Worm (Caenorhabditis elegans) whole organism, L3 larva: ENCODE measurements around the gene pals-18.
A peak's percentile ranks its signal among the peaks of the same experiment; 100 is the strongest.
"Not testable (repeated sequence)": the region's sequence is repeated elsewhere in the genome, so short reads cannot be mapped to it uniquely, and the experiment has no call there.

ENCODE experiments used
- R02D3.7 ChIP-seq: fragments of 150-350 bp; optimal IDR thresholded peaks from 2 replicates; lab custom pipeline; 2014; ENCODE audit warnings: missing biosample characterization, missing genetic modification characterization
- ZK546.5 ChIP-seq: sonication (generic microtip); optimal IDR thresholded peaks from 2 replicates; lab custom pipeline; 2017; ENCODE audit warnings: missing biosample characterization, missing genetic modification characterization
- aly-2 ChIP-seq: fragments of 150-350 bp; optimal IDR thresholded peaks from 2 replicates; lab custom pipeline; 2014; ENCODE audit warnings: missing biosample characterization, missing genetic modification characterization
- ama-1 ChIP-seq: fragments of 150-350 bp; optimal IDR thresholded peaks from 2 replicates; lab custom pipeline; 2018
- ceh-28 ChIP-seq: fragments of 150-350 bp; optimal IDR thresholded peaks from 2 replicates; lab custom pipeline; 2014; ENCODE audit warnings: missing biosample characterization, missing genetic modification reagents, missing genetic modification characterization
- ceh-82 ChIP-seq: fragments of 150-350 bp; optimal IDR thresholded peaks from 2 replicates; lab custom pipeline; 2014; ENCODE audit warnings: missing biosample characterization, missing genetic modification characterization
- ceh-9 ChIP-seq: sonication (generic microtip); optimal IDR thresholded peaks from 2 replicates; lab custom pipeline; 2018; ENCODE audit warnings: missing biosample characterization, missing genetic modification characterization
- daf-12 ChIP-seq: fragments of 150-350 bp; optimal IDR thresholded peaks from 2 replicates; lab custom pipeline; 2014; ENCODE audit warnings: missing biosample characterization, missing genetic modification reagents, missing genetic modification characterization
- egl-27 ChIP-seq: sonication (generic microtip); optimal IDR thresholded peaks from 4 replicates; lab custom pipeline; 2017; ENCODE audit warnings: missing biosample characterization, missing genetic modification reagents, missing genetic modification characterization
- egl-5 ChIP-seq: fragments of 150-350 bp; optimal IDR thresholded peaks from 2 replicates; lab custom pipeline; 2017; ENCODE audit warnings: missing biosample characterization, missing genetic modification reagents, missing genetic modification characterization, inconsistent platforms
- elt-1 ChIP-seq: fragments of 150-350 bp; optimal IDR thresholded peaks from 2 replicates; lab custom pipeline; 2014; ENCODE audit warnings: missing biosample characterization, missing genetic modification characterization
- elt-2 ChIP-seq: sonication (generic microtip); optimal IDR thresholded peaks from 2 replicates; lab custom pipeline; 2016; ENCODE audit warnings: missing genetic modification reagents, mild to moderate bottlenecking, missing genetic modification characterization, missing compliant biosample characterization
- elt-3 ChIP-seq, 3 experiments: fragments of 150-350 bp in 1 of 3; sonication (generic microtip) in 2 of 3; optimal IDR thresholded peaks; 2 replicates in 2 of 3; 4 replicates in 1 of 3; lab custom pipeline; 2014 to 2017; ENCODE audit warnings: missing biosample characterization in 3 of 3, missing genetic modification characterization in 3 of 3
- eor-1 ChIP-seq, 2 experiments: fragments of 150-350 bp; optimal IDR thresholded peaks; 2 replicates each; lab custom pipeline; 2014 to 2018; ENCODE audit warnings: missing biosample characterization in 2 of 2, missing genetic modification characterization in 2 of 2
- fkh-10 ChIP-seq: sonication (generic microtip); optimal IDR thresholded peaks from 2 replicates; lab custom pipeline; 2017; ENCODE audit warnings: missing biosample characterization, missing genetic modification reagents, missing genetic modification characterization
- fkh-2 ChIP-seq: fragments of 150-350 bp; optimal IDR thresholded peaks from 2 replicates; lab custom pipeline; 2014; ENCODE audit warnings: missing biosample characterization, missing genetic modification reagents, missing genetic modification characterization
- fos-1 ChIP-seq: fragments of 150-350 bp; optimal IDR thresholded peaks from 2 replicates; lab custom pipeline; 2014; ENCODE audit warnings: missing biosample characterization, missing genetic modification characterization
- jun-1 ChIP-seq: fragments of 150-350 bp; optimal IDR thresholded peaks from 2 replicates; lab custom pipeline; 2014; ENCODE audit warnings: missing biosample characterization, missing genetic modification reagents, missing genetic modification characterization
- lin-15B ChIP-seq: fragments of 150-350 bp; optimal IDR thresholded peaks from 2 replicates; lab custom pipeline; 2014; ENCODE audit warnings: missing biosample characterization, missing genetic modification characterization
- lin-39 ChIP-seq: fragments of 150-350 bp; optimal IDR thresholded peaks from 2 replicates; lab custom pipeline; 2018; ENCODE audit warnings: missing biosample characterization, missing genetic modification reagents, missing genetic modification characterization
- lsy-12 ChIP-seq: sonication (generic microtip); optimal IDR thresholded peaks from 2 replicates; lab custom pipeline; 2016; ENCODE audit warnings: mild to moderate bottlenecking, missing genetic modification characterization, missing compliant biosample characterization
- mml-1 ChIP-seq: fragments of 150-350 bp; sonication (generic microtip); optimal IDR thresholded peaks from 3 replicates; lab custom pipeline; 2014; ENCODE audit warnings: missing biosample characterization, missing genetic modification characterization
- nfya-1 ChIP-seq: sonication (generic microtip); optimal IDR thresholded peaks from 2 replicates; lab custom pipeline; 2017; ENCODE audit warnings: missing genetic modification characterization, mild to moderate bottlenecking, missing compliant biosample characterization, antibody characterized with exemption, moderate library complexity; ENCODE audit not compliant: insufficient read depth
- nhr-11 ChIP-seq: fragments of 150-350 bp; optimal IDR thresholded peaks from 2 replicates; lab custom pipeline; 2014; ENCODE audit warnings: missing biosample characterization, missing genetic modification characterization
- nhr-12 ChIP-seq: fragments of 150-350 bp; optimal IDR thresholded peaks from 2 replicates; lab custom pipeline; 2014; ENCODE audit warnings: missing biosample characterization, missing genetic modification characterization
- nhr-237 ChIP-seq: fragments of 150-350 bp; optimal IDR thresholded peaks from 2 replicates; lab custom pipeline; 2014; ENCODE audit warnings: missing biosample characterization, missing genetic modification characterization
- nhr-25 ChIP-seq: sonication (generic microtip); optimal IDR thresholded peaks from 2 replicates; lab custom pipeline; 2017; ENCODE audit warnings: missing biosample characterization, missing genetic modification characterization
- nhr-43 ChIP-seq: sonication (generic microtip); optimal IDR thresholded peaks from 2 replicates; lab custom pipeline; 2016; ENCODE audit warnings: mild to moderate bottlenecking, missing genetic modification characterization, missing compliant biosample characterization; ENCODE audit not compliant: poor library complexity, severe bottlenecking
- pqm-1 ChIP-seq: fragments of 150-350 bp; optimal IDR thresholded peaks from 2 replicates; lab custom pipeline; 2017; ENCODE audit warnings: missing biosample characterization, missing genetic modification characterization, inconsistent platforms
- sea-2 ChIP-seq: fragments of 150-350 bp; sonication (generic microtip); optimal IDR thresholded peaks from 4 replicates; lab custom pipeline; 2014; ENCODE audit warnings: missing biosample characterization, missing genetic modification reagents, missing genetic modification characterization
- skn-1 ChIP-seq: fragments of 150-350 bp; optimal IDR thresholded peaks from 2 replicates; lab custom pipeline; 2014; ENCODE audit warnings: missing biosample characterization, missing genetic modification characterization
- tbx-2 ChIP-seq: sonication (generic microtip); optimal IDR thresholded peaks from 2 replicates; lab custom pipeline; 2016; ENCODE audit warnings: mild to moderate bottlenecking, missing genetic modification characterization, missing compliant biosample characterization
- unc-39 ChIP-seq: sonication (generic microtip); optimal IDR thresholded peaks from 4 replicates; lab custom pipeline; 2017; ENCODE audit warnings: missing biosample characterization, missing genetic modification characterization
- unc-62 ChIP-seq: fragments of 150-350 bp; sonication (generic microtip); optimal IDR thresholded peaks from 4 replicates; lab custom pipeline; 2014; ENCODE audit warnings: missing biosample characterization, missing genetic modification reagents, missing genetic modification characterization
- zag-1 ChIP-seq: fragments of 150-350 bp; optimal IDR thresholded peaks from 2 replicates; lab custom pipeline; 2014; ENCODE audit warnings: missing biosample characterization, missing genetic modification characterization
- ztf-11 ChIP-seq: fragments of 150-350 bp; optimal IDR thresholded peaks from 2 replicates; lab custom pipeline; 2014; ENCODE audit warnings: missing biosample characterization, missing genetic modification characterization
- ztf-4 ChIP-seq: fragments of 150-350 bp; optimal IDR thresholded peaks from 2 replicates; lab custom pipeline; 2014; ENCODE audit warnings: missing biosample characterization, missing genetic modification characterization

pals-18 gene

DNA sequence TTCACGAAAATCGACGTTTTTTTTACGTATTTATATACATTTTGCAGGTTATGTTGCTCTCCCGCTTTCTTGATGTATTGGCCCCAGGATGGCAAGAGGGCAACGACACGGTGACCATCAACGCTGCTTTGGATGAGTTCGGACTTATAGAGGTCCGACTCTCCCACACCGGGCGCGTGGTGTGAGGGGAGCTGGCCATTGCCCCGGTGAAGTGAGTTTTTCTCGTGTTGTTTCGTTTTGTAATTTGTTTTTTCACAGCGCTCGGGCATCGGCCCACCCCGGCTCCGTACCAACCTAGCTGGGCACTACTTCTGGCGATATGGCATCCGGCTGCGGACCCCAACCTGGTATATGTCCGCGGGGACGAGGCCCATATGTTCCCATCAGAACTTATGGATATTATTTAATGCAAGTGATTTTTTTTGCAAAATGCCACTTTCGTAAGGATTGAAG, 28.8 kb upstream of the pals-18 start, which contains the start of gene Y82E9BR.20:
Y82E9BR.20 (plus strand) TSS at position 51 of the 453 bp plus-strand sequence.
- TF ChIP-seq elt-1 (tag; lab: Kevin White, UChicago) (no peak), ama-1 (lab: Kevin White, UChicago) (no peak), elt-3 (tag; optimal IDR thresholded peaks at IDR 0.05; lab: Kevin White, UChicago) (no peak), ztf-11 (tag; lab: Kevin White, UChicago) (no peak), fos-1 (tag; lab: Kevin White, UChicago) (no peak), nfya-1 (tag; lab: Kevin White, UChicago) (no peak), egl-27 (no peak), daf-12 (tag; lab: Kevin White, UChicago) (no peak), fkh-10 (GFP tag; lab: Kevin White, UChicago) (no peak), ZK546.5 (no peak), unc-62 (GFP tag; lab: Kevin White, UChicago) (no peak), lsy-12 (tag; lab: Kevin White, UChicago) (no peak), nhr-25 (tag; lab: Kevin White, UChicago) (no peak), nhr-43 (no peak), R02D3.7 (tag; lab: Kevin White, UChicago) (no peak)

DNA sequence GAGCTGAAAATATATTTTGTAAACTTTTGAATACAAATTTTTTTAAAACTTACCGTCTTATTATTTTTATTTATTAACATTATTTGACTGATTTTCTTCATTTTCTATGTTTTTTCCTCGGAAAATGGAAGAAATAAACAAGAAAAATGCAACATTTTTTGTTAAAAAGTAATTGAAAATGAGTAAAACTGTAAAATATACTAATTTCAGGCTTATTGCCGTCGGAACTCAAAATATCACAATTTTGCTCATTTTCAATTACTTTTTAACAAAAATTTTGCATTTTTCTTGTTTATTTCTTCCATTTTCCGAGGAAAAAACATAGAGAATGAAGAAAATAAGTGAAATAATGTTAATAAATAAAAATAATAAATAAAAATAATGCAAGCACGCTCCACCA, 27.7 kb upstream of the pals-18 start, which contains the start of gene Y82E9BR.10:
Y82E9BR.10 (minus strand) TSS at position 101 of the 400 bp plus-strand sequence.
- not testable (repeated sequence) for TF ChIP-seq ceh-82 (tag; lab: Kevin White, UChicago); nhr-11 (tag; lab: Kevin White, UChicago); lin-39

DNA sequence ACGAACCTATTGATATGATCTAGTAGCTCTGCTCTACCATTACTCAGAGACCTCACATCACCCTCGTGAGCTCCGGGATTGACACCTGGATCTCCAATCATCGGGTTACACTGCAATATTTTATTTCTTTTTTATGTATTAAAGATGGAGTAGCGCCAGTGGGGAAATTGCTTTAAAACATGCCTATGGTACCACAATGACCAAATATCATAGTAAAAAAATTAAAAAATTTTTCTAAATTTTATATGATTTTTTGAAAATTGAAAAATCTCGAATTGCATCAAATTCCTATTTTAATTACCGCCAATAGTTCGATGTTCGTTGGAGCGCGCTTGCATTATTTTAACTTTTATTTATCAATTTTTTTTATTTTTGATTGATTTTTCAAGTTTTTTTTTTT, 25.3 kb upstream of the pals-18 start, which contains the start of gene pals-40:
pals-40 (minus strand) TSS at position 101 of the 400 bp plus-strand sequence.
- not testable (repeated sequence) for TF ChIP-seq lin-15B; fos-1 (tag; lab: Kevin White, UChicago); ceh-28 (tag; lab: Kevin White, UChicago)
- TF ChIP-seq, all 47 proteins: peak for 0; not testable (repeated sequence) for 47

DNA sequence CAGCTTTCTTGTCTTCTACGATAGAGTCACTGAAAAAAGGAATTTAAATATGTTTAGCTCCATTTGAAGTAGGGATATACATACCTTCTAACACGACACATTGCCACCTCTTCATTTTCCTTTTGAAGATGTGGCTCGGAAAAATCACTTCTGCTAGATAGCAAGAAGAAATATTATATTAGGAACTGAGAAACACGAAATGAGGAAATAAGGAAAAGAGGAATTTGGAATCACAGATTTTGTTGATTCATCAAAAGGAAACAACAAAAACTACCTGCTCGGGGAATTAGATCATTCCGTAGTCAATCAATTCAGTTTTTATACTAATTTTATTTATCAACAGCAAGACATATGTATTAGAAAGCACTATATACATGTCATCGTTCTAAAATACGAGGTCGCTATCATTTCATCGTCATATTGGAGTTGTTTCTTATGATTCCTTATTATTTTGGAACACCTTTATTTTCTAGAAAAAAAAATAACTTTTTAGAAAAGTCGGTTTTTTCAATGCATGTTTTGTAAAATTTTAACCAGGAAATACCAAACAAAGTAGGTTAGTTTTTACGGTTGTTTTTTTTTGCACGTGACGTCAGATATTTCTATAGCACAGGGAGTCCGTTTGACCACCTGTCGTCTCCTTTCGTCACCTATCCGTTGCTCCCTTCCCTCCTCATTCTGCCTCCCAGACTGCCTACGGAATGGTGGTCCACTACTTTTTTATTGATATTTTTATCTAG, 22.5 kb upstream of the pals-18 start, which contains the start of the genes pals-21 and Y82E9BR.6:
pals-21 (minus strand) TSS at position 101 of the 740 bp plus-strand sequence.
Y82E9BR.6 (plus strand) TSS at position 690 of the 740 bp plus-strand sequence.
- TF ChIP-seq egl-5 (tag; lab: Kevin White, UChicago), result no peak
- TF ChIP-seq fkh-2 (tag; lab: Kevin White, UChicago), result no peak
- no peak for TF ChIP-seq nfya-1 (tag; lab: Kevin White, UChicago)
- TF ChIP-seq nhr-12 (tag; lab: Kevin White, UChicago), result no peak
- TF ChIP-seq ztf-4 (tag; lab: Kevin White, UChicago), result no peak
- TF ChIP-seq skn-1 (tag; lab: Kevin White, UChicago), result no peak
- TF ChIP-seq nhr-237 (tag; lab: Kevin White, UChicago), result no peak
- no peak for TF ChIP-seq nhr-25 (tag; lab: Kevin White, UChicago)
- no peak for TF ChIP-seq elt-3 (tag; optimal IDR thresholded peaks at IDR 0.05; lab: Kevin White, UChicago)
- no peak for TF ChIP-seq ceh-28 (tag; lab: Kevin White, UChicago)
- TF ChIP-seq fos-1 (tag; lab: Kevin White, UChicago), result no peak
- no peak for TF ChIP-seq lsy-12 (tag; lab: Kevin White, UChicago)

DNA sequence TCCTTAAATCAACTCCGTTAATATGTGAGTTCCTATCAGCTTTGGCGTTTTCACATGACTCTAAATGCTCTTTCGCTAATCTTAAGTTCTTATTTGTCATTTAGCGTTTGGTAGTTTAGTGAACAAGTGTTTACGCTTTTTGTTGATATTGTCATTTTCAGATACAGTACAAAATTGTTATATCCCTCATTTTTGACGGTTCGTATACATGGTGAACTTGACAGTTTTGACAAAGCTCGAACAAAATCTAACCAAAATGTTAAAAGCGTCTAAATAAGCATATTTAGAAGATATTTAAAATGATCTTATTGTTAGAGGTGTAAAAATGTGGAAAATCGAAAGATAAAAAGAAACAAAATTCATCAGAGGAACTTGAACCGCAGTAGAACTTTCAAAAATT, 19.7 kb upstream of the pals-18 start:
- TF ChIP-seq nhr-43, result no peak
- TF ChIP-seq, all 47 proteins: peak for 0

DNA sequence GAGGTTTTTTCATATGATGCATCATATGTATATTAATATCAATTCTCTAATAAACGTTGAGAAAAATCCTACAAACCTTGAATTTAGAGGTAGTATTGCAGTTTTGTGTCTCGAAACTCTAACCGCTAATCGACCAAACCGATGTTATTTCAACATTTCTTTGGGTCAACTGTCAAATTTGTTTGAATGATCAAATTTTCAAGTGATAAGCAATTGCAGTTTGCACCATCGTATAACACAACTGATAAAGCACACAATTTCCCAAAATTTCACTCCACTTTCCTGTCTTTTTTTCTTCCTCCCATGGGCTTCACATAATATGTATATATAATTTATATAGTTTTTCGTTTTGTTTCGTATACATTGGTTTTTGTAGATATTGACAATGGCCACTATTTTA, 19.1 kb upstream of the pals-18 start, which contains the start of the genes fbxa-138 and Y82E9BR.5:
fbxa-138 (minus strand) TSS at position 161 of the 400 bp plus-strand sequence.
Y82E9BR.5 (plus strand) TSS at position 279 of the 400 bp plus-strand sequence.
- peak; percentile 21 for TF ChIP-seq jun-1 (tag; lab: Kevin White, UChicago)
- peak; percentile 81 for TF ChIP-seq elt-2 (tag; lab: Kevin White, UChicago)
- TF ChIP-seq pqm-1 (tag; lab: Kevin White, UChicago), result peak; percentile 32
- TF ChIP-seq skn-1 (tag; lab: Kevin White, UChicago), result no peak
- no peak for TF ChIP-seq sea-2
- no peak for TF ChIP-seq tbx-2 (tag; lab: Kevin White, UChicago)
- TF ChIP-seq eor-1 (tag; optimal IDR thresholded peaks at IDR 0.05; lab: Kevin White, UChicago), result no peak
- TF ChIP-seq nfya-1 (tag; lab: Kevin White, UChicago), result no peak
- TF ChIP-seq fkh-2 (tag; lab: Kevin White, UChicago), result no peak
- TF ChIP-seq nhr-237 (tag; lab: Kevin White, UChicago), result no peak
- TF ChIP-seq ceh-9 (tag; lab: Kevin White, UChicago), result no peak
- no peak for TF ChIP-seq zag-1
- no peak for TF ChIP-seq unc-62 (GFP tag; lab: Kevin White, UChicago)
- no peak for TF ChIP-seq ztf-11 (tag; lab: Kevin White, UChicago)
- TF ChIP-seq mml-1 (tag; lab: Kevin White, UChicago), result no peak
- TF ChIP-seq aly-2, result no peak
- TF ChIP-seq ceh-28 (tag; lab: Kevin White, UChicago), result no peak
- TF ChIP-seq fkh-10 (GFP tag; lab: Kevin White, UChicago), result no peak
- TF ChIP-seq unc-39 (tag; lab: Kevin White, UChicago), result no peak
